Fruit fly (Drosophila melanogaster): ENCODE data around the gene muc.
A peak's percentile ranks its signal among the peaks of the same experiment; 100 is the strongest.

The muc gene

dm6 chr2L:7387813-7388558 lies 38.7 kb upstream of the muc start, which contains the start of the genes CG5149 and gudu (continued):
- peak; percentile 59; the same call in 2 of the 3 replicates for TF ChIP-seq CG7963 (GFP tag; IDR thresholded peaks at IDR 0.05; ENCODE audit: partially characterized antibody)
- no peak for TF ChIP-seq Hr51 (GFP tag; optimal IDR thresholded peaks at IDR 0.05)
- peak; percentile 51 for TF ChIP-seq CG2129 (GFP tag; IDR thresholded peaks at IDR 0.05; ENCODE audit: partially characterized antibody)
- TF ChIP-seq CG10209 (GFP tag; optimal IDR thresholded peaks at IDR 0.05) = no peak
- TF ChIP-seq seq (GFP tag; IDR thresholded peaks at IDR 0.05) = no peak
- TF ChIP-seq CG6689 (GFP tag; IDR thresholded peaks at IDR 0.05) = no peak
- no peak for TF ChIP-seq btn (GFP tag; optimal IDR thresholded peaks at IDR 0.05)
- TF ChIP-seq org-1 (GFP tag; optimal IDR thresholded peaks at IDR 0.05) = no peak
- no peak for TF ChIP-seq CG4707 (GFP tag; optimal IDR thresholded peaks at IDR 0.05)
- no peak for TF ChIP-seq Hsf (GFP tag; optimal IDR thresholded peaks at IDR 0.05)
- TF ChIP-seq dati (GFP tag; IDR thresholded peaks at IDR 0.05) = no peak
- peak; percentile 5 for TF ChIP-seq dm (GFP tag; optimal IDR thresholded peaks at IDR 0.05)
- peak; percentile 59 for TF ChIP-seq Sin3A (optimal IDR thresholded peaks at IDR 0.05)
- peak; percentile 0 for TF ChIP-seq ems (GFP tag; optimal IDR thresholded peaks at IDR 0.05)
- TF ChIP-seq Rfx (GFP tag; IDR thresholded peaks at IDR 0.05) = peak; percentile 61
- no peak for TF ChIP-seq CG9817 (tag; optimal IDR thresholded peaks at IDR 0.05)
- no peak for TF ChIP-seq CG6654 (GFP tag; optimal IDR thresholded peaks at IDR 0.05)
- TF ChIP-seq Blimp-1 (GFP tag; optimal IDR thresholded peaks at IDR 0.05) = peak; percentile 13
- TF ChIP-seq CG43689 (GFP tag; IDR thresholded peaks at IDR 0.05) = no peak
- TF ChIP-seq CG16813 (GFP tag; IDR thresholded peaks at IDR 0.05; ENCODE audit: partially characterized antibody) = peak; percentile 86
- no peak for TF ChIP-seq dmrt11E (tag; optimal IDR thresholded peaks at IDR 0.05)
- no peak for TF ChIP-seq tx (GFP tag; optimal IDR thresholded peaks at IDR 0.05)
- no peak for TF ChIP-seq CG2889 (GFP tag; IDR thresholded peaks at IDR 0.05)
- TF ChIP-seq trh (GFP tag; optimal IDR thresholded peaks at IDR 0.05) = no peak
- TF ChIP-seq Scr (GFP tag; IDR thresholded peaks at IDR 0.05; ENCODE audit: partially characterized antibody) = peak; percentile 90
- no peak for TF ChIP-seq Ptx1 (GFP tag; IDR thresholded peaks at IDR 0.05)
- TF ChIP-seq pros (GFP tag; optimal IDR thresholded peaks at IDR 0.05) = peak; percentile 40
- no peak for TF ChIP-seq pum (GFP tag; optimal IDR thresholded peaks at IDR 0.05)
- TF ChIP-seq Ets97D (GFP tag; optimal IDR thresholded peaks at IDR 0.05) = peak; percentile 51
- TF ChIP-seq Gug (GFP tag; IDR thresholded peaks at IDR 0.05) = no peak; the same call in 3 of the 4 replicates
- peak; percentile 60; the same call in 1 of the 3 replicates for TF ChIP-seq ci (GFP tag; IDR thresholded peaks at IDR 0.05)
- TF ChIP-seq Fer2 (tag; optimal IDR thresholded peaks at IDR 0.05) = no peak
- TF ChIP-seq Taf1 (GFP tag; IDR thresholded peaks at IDR 0.05) = no peak
- no peak for TF ChIP-seq tup (GFP tag; optimal IDR thresholded peaks at IDR 0.05)
- no peak for TF ChIP-seq CG13123 (GFP tag; optimal IDR thresholded peaks at IDR 0.05)
- TF ChIP-seq CG17186 (GFP tag; optimal IDR thresholded peaks at IDR 0.05) = no peak
- TF ChIP-seq CG12299 (tag; optimal IDR thresholded peaks at IDR 0.05) = no peak
- no peak for TF ChIP-seq ssp (GFP tag; IDR thresholded peaks at IDR 0.05)
- peak; percentile 50 for TF ChIP-seq CG10267 (tag; optimal IDR thresholded peaks at IDR 0.05)
- no peak for TF ChIP-seq CG7786 (GFP tag; optimal IDR thresholded peaks at IDR 0.05)
- no peak for TF ChIP-seq kay (GFP tag; optimal IDR thresholded peaks at IDR 0.05)
- no peak for TF ChIP-seq Oaz (GFP tag; IDR thresholded peaks at IDR 0.05)
- no peak for TF ChIP-seq CG8944 (GFP tag; optimal IDR thresholded peaks at IDR 0.05)
- no peak for TF ChIP-seq sim (GFP tag; IDR thresholded peaks at IDR 0.05)
- peak; percentile 28 for TF ChIP-seq hkb (optimal IDR thresholded peaks at IDR 0.05)
- no peak for TF ChIP-seq hkb (GFP tag; IDR thresholded peaks at IDR 0.05)
- TF ChIP-seq Poxn (GFP tag; IDR thresholded peaks at IDR 0.05) = no peak
- no peak for TF ChIP-seq Nf-YB (GFP tag; optimal IDR thresholded peaks at IDR 0.05)
- TF ChIP-seq CG17328 (GFP tag; IDR thresholded peaks at IDR 0.05) = no peak
- no peak for TF ChIP-seq Dip2 (GFP tag; IDR thresholded peaks at IDR 0.05)
- peak; percentile 28; the same call in 1 of the 2 replicates for TF ChIP-seq Xrp1 (GFP tag; IDR thresholded peaks at IDR 0.05)

All from whole organism, embryonic.